Comparison of ENCODE assay signal across 5 fruit fly cellular contexts in genomic region chr4:1030692-1031110, dm6.
A peak's percentile ranks its signal among the peaks of the same experiment; 100 is the strongest.
TF ChIP-seq lines count a peak whose summit lies in the region.

No protein-coding gene starts in this region.

- TF ChIP-seq CTCF in whole organism, embryonic (GFP tag; optimal IDR thresholded peaks at IDR 0.05; lab: Kevin White, UChicago): no peak

TF ChIP-seq in whole organism, adult, 20 proteins besides CTCF, POLR2A, EP300 and RAD21:
- TF ChIP-seq CG5204 (GFP tag; optimal IDR thresholded peaks at IDR 0.05; lab: Kevin White, UChicago): peak; percentile 43
- TF ChIP-seq Mnt (GFP tag; optimal IDR thresholded peaks at IDR 0.05; lab: Kevin White, UChicago): peak; percentile 93
- no peak for TF ChIP-seq CG33017 (tag; optimal IDR thresholded peaks at IDR 0.05; lab: Kevin White, UChicago)
- TF ChIP-seq Hr96 (GFP tag; optimal IDR thresholded peaks at IDR 0.05; lab: Kevin White, UChicago): peak; percentile 62
- peak; percentile 13 for TF ChIP-seq ovo (GFP tag; optimal IDR thresholded peaks at IDR 0.05; lab: Kevin White, UChicago)
- peak; percentile 25 for TF ChIP-seq tj (GFP tag; optimal IDR thresholded peaks at IDR 0.05; lab: Kevin White, UChicago)
- TF ChIP-seq CG7045 (GFP tag; optimal IDR thresholded peaks at IDR 0.05; lab: Kevin White, UChicago): no peak
- no peak for TF ChIP-seq bab1 (GFP tag; optimal IDR thresholded peaks at IDR 0.05; lab: Kevin White, UChicago)
- peak; percentile 30 for TF ChIP-seq CG1620 (GFP tag; optimal IDR thresholded peaks at IDR 0.05; lab: Kevin White, UChicago)
- peak; percentile 13 for TF ChIP-seq CG7101 (tag; optimal IDR thresholded peaks at IDR 0.05; lab: Kevin White, UChicago)
- no peak for TF ChIP-seq CG11617 (GFP tag; optimal IDR thresholded peaks at IDR 0.05; lab: Kevin White, UChicago)
- TF ChIP-seq CG12768 (GFP tag; optimal IDR thresholded peaks at IDR 0.05; lab: Kevin White, UChicago): no peak
- TF ChIP-seq Crg-1 (GFP tag; optimal IDR thresholded peaks at IDR 0.05; lab: Kevin White, UChicago): peak; percentile 14
TF ChIP-seq in whole organism, adult: peak in this region for 8.

TF ChIP-seq in whole organism, embryonic, 481 proteins besides CTCF, POLR2A, EP300 and RAD21 (continues in another document):
- TF ChIP-seq CG17802 (tag; optimal IDR thresholded peaks at IDR 0.05; lab: Kevin White, UChicago): peak; percentile 96
- peak; percentile 43 for TF ChIP-seq CG11723 (GFP tag; optimal IDR thresholded peaks at IDR 0.05; lab: Kevin White, UChicago)
- no peak for TF ChIP-seq btn (GFP tag; optimal IDR thresholded peaks at IDR 0.05; lab: Kevin White, UChicago)
- TF ChIP-seq Doc3 (GFP tag; IDR thresholded peaks at IDR 0.05; lab: Robert Waterston, UW; ENCODE audit: partially characterized antibody): peak; percentile 44; the same call in 1 of the 3 replicates
- peak; percentile 51 for TF ChIP-seq pzg (GFP tag; optimal IDR thresholded peaks at IDR 0.05; lab: Kevin White, UChicago)
- peak; percentile 68 for TF ChIP-seq CG16813 (GFP tag; IDR thresholded peaks at IDR 0.05; lab: Robert Waterston, UW; ENCODE audit: partially characterized antibody)
- peak; percentile 35 for TF ChIP-seq Med (GFP tag; lab: Kevin White, UChicago)
- TF ChIP-seq Ets97D (GFP tag; optimal IDR thresholded peaks at IDR 0.05; lab: Kevin White, UChicago): peak; percentile 6
- peak; percentile 76; the same call in 1 of the 2 replicates for TF ChIP-seq amos (GFP tag; IDR thresholded peaks at IDR 0.05; lab: Robert Waterston, UW; ENCODE audit: partially characterized antibody)
- TF ChIP-seq grau (tag; optimal IDR thresholded peaks at IDR 0.05; lab: Kevin White, UChicago): peak; percentile 41
- TF ChIP-seq CG1602 (GFP tag; optimal IDR thresholded peaks at IDR 0.05; lab: Kevin White, UChicago): peak; percentile 11
- peak; percentile 21 for TF ChIP-seq shn (GFP tag; optimal IDR thresholded peaks at IDR 0.05; lab: Kevin White, UChicago)
- no peak for TF ChIP-seq HLHmδ (GFP tag; optimal IDR thresholded peaks at IDR 0.05; lab: Kevin White, UChicago)
- TF ChIP-seq CG12659 (GFP tag; optimal IDR thresholded peaks at IDR 0.05; lab: Kevin White, UChicago): peak; percentile 34
- TF ChIP-seq MBD-R2 (GFP tag; IDR thresholded peaks at IDR 0.05; lab: Robert Waterston, UW): peak; percentile 31; the same call in 1 of the 2 replicates
- peak; percentile 41 for TF ChIP-seq CG12391 (tag; optimal IDR thresholded peaks at IDR 0.05; lab: Kevin White, UChicago)
- peak; percentile 37; the same call in 1 of the 2 replicates for TF ChIP-seq onecut (GFP tag; IDR thresholded peaks at IDR 0.05; lab: Robert Waterston, UW)
- peak; percentile 15 for TF ChIP-seq pum (GFP tag; optimal IDR thresholded peaks at IDR 0.05; lab: Kevin White, UChicago)

TF ChIP-seq in whole organism, prepupa, 60 proteins besides CTCF, POLR2A, EP300 and RAD21:
- TF ChIP-seq OdsH (GFP tag; optimal IDR thresholded peaks at IDR 0.05; lab: Kevin White, UChicago) (no peak), spab (GFP tag; optimal IDR thresholded peaks at IDR 0.05; lab: Kevin White, UChicago) (no peak), Ets96B (tag; optimal IDR thresholded peaks at IDR 0.05; lab: Kevin White, UChicago) (peak; percentile 4), lz (GFP tag; optimal IDR thresholded peaks at IDR 0.05; lab: Kevin White, UChicago) (peak; percentile 18), pdm3 (GFP tag; optimal IDR thresholded peaks at IDR 0.05; lab: Kevin White, UChicago) (peak; percentile 21), CG10631 (GFP tag; optimal IDR thresholded peaks at IDR 0.05; lab: Kevin White, UChicago) (peak; percentile 2), Hr39 (GFP tag; optimal IDR thresholded peaks at IDR 0.05; lab: Kevin White, UChicago) (peak; percentile 26), CG8319 (GFP tag; optimal IDR thresholded peaks at IDR 0.05; lab: Kevin White, UChicago) (peak; percentile 12), CG34406 (GFP tag; optimal IDR thresholded peaks at IDR 0.05; lab: Kevin White, UChicago) (no peak), esn (GFP tag; optimal IDR thresholded peaks at IDR 0.05; lab: Kevin White, UChicago) (peak; percentile 15), cyc (GFP tag; optimal IDR thresholded peaks at IDR 0.05; lab: Kevin White, UChicago) (peak; percentile 0), CG31627 (GFP tag; optimal IDR thresholded peaks at IDR 0.05; lab: Kevin White, UChicago) (peak; percentile 36), Eip78C (GFP tag; lab: Kevin White, UChicago) (peak; percentile 38)

TF ChIP-seq in whole organism, pupa, 21 proteins besides CTCF, POLR2A, EP300 and RAD21:
- TF ChIP-seq CG8159 (tag; optimal IDR thresholded peaks at IDR 0.05; lab: Kevin White, UChicago) (peak; percentile 9), D1 (tag; optimal IDR thresholded peaks at IDR 0.05; lab: Kevin White, UChicago) (no peak), Pif1A (GFP tag; optimal IDR thresholded peaks at IDR 0.05; lab: Kevin White, UChicago) (no peak), CG4496 (GFP tag; IDR thresholded peaks at IDR 0.05; lab: Robert Waterston, UW) (no peak), CG12605 (GFP tag; IDR thresholded peaks at IDR 0.05; lab: Robert Waterston, UW) (no peak), CG17806 (tag; optimal IDR thresholded peaks at IDR 0.05; lab: Kevin White, UChicago) (no peak), CG32121 (GFP tag; IDR thresholded peaks at IDR 0.05; lab: Robert Waterston, UW) (no peak), gl (tag; optimal IDR thresholded peaks at IDR 0.05; lab: Kevin White, UChicago) (no peak), CG15710 (tag; optimal IDR thresholded peaks at IDR 0.05; lab: Kevin White, UChicago) (peak; percentile 18), CG10348 (GFP tag; IDR thresholded peaks at IDR 0.05; lab: Robert Waterston, UW) (no peak), EcR (GFP tag; optimal IDR thresholded peaks at IDR 0.05; lab: Kevin White, UChicago) (no peak), fd96Ca (GFP tag; IDR thresholded peaks at IDR 0.05; lab: Robert Waterston, UW) (no peak), CG9948 (tag; optimal IDR thresholded peaks at IDR 0.05; lab: Kevin White, UChicago) (peak; percentile 18), CG13204 (GFP tag; optimal IDR thresholded peaks at IDR 0.05; lab: Kevin White, UChicago) (no peak)

TF ChIP-seq in whole organism, wandering third instar larva, 38 proteins besides CTCF, POLR2A, EP300 and RAD21:
- TF ChIP-seq Mio (GFP tag; optimal IDR thresholded peaks at IDR 0.05; lab: Kevin White, UChicago) (no peak), Hr78 (GFP tag; optimal IDR thresholded peaks at IDR 0.05; lab: Kevin White, UChicago) (no peak), Jra (GFP tag; optimal IDR thresholded peaks at IDR 0.05; lab: Kevin White, UChicago) (peak; percentile 33), N (GFP tag; optimal IDR thresholded peaks at IDR 0.05; lab: Kevin White, UChicago) (peak; percentile 70), sage (GFP tag; optimal IDR thresholded peaks at IDR 0.05; lab: Kevin White, UChicago) (no peak), br (GFP tag; optimal IDR thresholded peaks at IDR 0.05; lab: Kevin White, UChicago) (peak; percentile 57), Hr83 (GFP tag; optimal IDR thresholded peaks at IDR 0.05; lab: Kevin White, UChicago; ENCODE audit: poor library complexity, severe bottlenecking) (peak; percentile 23), CrebA (GFP tag; optimal IDR thresholded peaks at IDR 0.05; lab: Kevin White, UChicago; ENCODE audit: borderline replicate concordance) (no peak), psq (GFP tag; optimal IDR thresholded peaks at IDR 0.05; lab: Kevin White, UChicago) (no peak), fru (GFP tag; optimal IDR thresholded peaks at IDR 0.05; lab: Kevin White, UChicago) (no peak), Sp1 (GFP tag; optimal IDR thresholded peaks at IDR 0.05; lab: Kevin White, UChicago) (no peak), h (GFP tag; optimal IDR thresholded peaks at IDR 0.05; lab: Kevin White, UChicago) (peak; percentile 4), OdsH (GFP tag; optimal IDR thresholded peaks at IDR 0.05; lab: Kevin White, UChicago) (no peak), Hnf4 (GFP tag; optimal IDR thresholded peaks at IDR 0.05; lab: Kevin White, UChicago) (peak; percentile 54), CG32264 (GFP tag; optimal IDR thresholded peaks at IDR 0.05; lab: Kevin White, UChicago) (no peak), foxo (GFP tag; optimal IDR thresholded peaks at IDR 0.05; lab: Kevin White, UChicago) (peak in 1 of 2 experiments; percentile 17), sv (GFP tag; optimal IDR thresholded peaks at IDR 0.05; lab: Kevin White, UChicago) (no peak), lola (GFP tag; optimal IDR thresholded peaks at IDR 0.05; lab: Kevin White, UChicago) (no peak), dl (GFP tag; optimal IDR thresholded peaks at IDR 0.05; lab: Kevin White, UChicago; ENCODE audit: insufficient read depth in 1 of 2, partially characterized antibody in 2 of 2) (no peak), tai (GFP tag; optimal IDR thresholded peaks at IDR 0.05; lab: Kevin White, UChicago) (peak; percentile 38), jim (GFP tag; optimal IDR thresholded peaks at IDR 0.05; lab: Kevin White, UChicago) (no peak), Myc (optimal IDR thresholded peaks at IDR 0.05; lab: Kevin White, UChicago) (no peak), Dif (GFP tag; optimal IDR thresholded peaks at IDR 0.05; lab: Kevin White, UChicago; ENCODE audit: partially characterized antibody) (no peak), Vsx2 (GFP tag; optimal IDR thresholded peaks at IDR 0.05; lab: Kevin White, UChicago; ENCODE audit: partially characterized antibody) (no peak), HLH106 (tag; optimal IDR thresholded peaks at IDR 0.05; lab: Kevin White, UChicago) (peak; percentile 15), Dfd (GFP tag; optimal IDR thresholded peaks at IDR 0.05; lab: Kevin White, UChicago) (no peak), ey (GFP tag; optimal IDR thresholded peaks at IDR 0.05; lab: Kevin White, UChicago) (no peak), CG9705 (GFP tag; optimal IDR thresholded peaks at IDR 0.05; lab: Kevin White, UChicago) (no peak), GATAd (GFP tag; optimal IDR thresholded peaks at IDR 0.05; lab: Kevin White, UChicago) (no peak), dmrt93B (GFP tag; optimal IDR thresholded peaks at IDR 0.05; lab: Kevin White, UChicago) (no peak), dsf (GFP tag; optimal IDR thresholded peaks at IDR 0.05; lab: Kevin White, UChicago; ENCODE audit: borderline replicate concordance) (no peak), Abd-B (GFP tag; optimal IDR thresholded peaks at IDR 0.05; lab: Kevin White, UChicago) (no peak), pan (optimal IDR thresholded peaks at IDR 0.05; lab: Kevin White, UChicago) (no peak), brk (GFP tag; optimal IDR thresholded peaks at IDR 0.05; lab: Kevin White, UChicago) (no peak), woc (GFP tag; optimal IDR thresholded peaks at IDR 0.05; lab: Kevin White, UChicago) (peak; percentile 31), usp (GFP tag; optimal IDR thresholded peaks at IDR 0.05; lab: Kevin White, UChicago) (no peak), rgr (GFP tag; optimal IDR thresholded peaks at IDR 0.05; lab: Kevin White, UChicago) (peak; percentile 21), Rel (GFP tag; optimal IDR thresholded peaks at IDR 0.05; lab: Kevin White, UChicago) (no peak), Rel (tag; optimal IDR thresholded peaks at IDR 0.05; lab: Kevin White, UChicago) (no peak)
